Fruit fly (Drosophila melanogaster) whole organism: ENCODE measurements around the gene CG3386.

ENCODE experiments used
- CG8478 ChIP-seq: fragments of >200 bp; optimal IDR thresholded peaks from 2 replicates; lab custom pipeline; 2018; ENCODE audit warnings: inconsistent platforms
- Dll ChIP-seq: fragments of >200 bp; optimal IDR thresholded peaks from 2 replicates; lab custom pipeline; 2017
- EcR ChIP-seq, 2 experiments: fragments of >200 bp; optimal IDR thresholded peaks; 2 replicates each; lab custom pipeline; 2017; ENCODE audit warnings: missing biosample characterization in 2 of 2, missing genetic modification characterization in 2 of 2, missing genetic modification reagents in 2 of 2
- pan ChIP-seq: fragments of >200 bp; optimal IDR thresholded peaks from 2 replicates; lab custom pipeline; 2017
- psq ChIP-seq: fragments of >200 bp; optimal IDR thresholded peaks from 2 replicates; lab custom pipeline; 2017
- usp ChIP-seq: fragments of >200 bp; optimal IDR thresholded peaks from 2 replicates; lab custom pipeline; 2017; ENCODE audit warnings: missing biosample characterization, missing genetic modification characterization, mixed read lengths

DNA sequence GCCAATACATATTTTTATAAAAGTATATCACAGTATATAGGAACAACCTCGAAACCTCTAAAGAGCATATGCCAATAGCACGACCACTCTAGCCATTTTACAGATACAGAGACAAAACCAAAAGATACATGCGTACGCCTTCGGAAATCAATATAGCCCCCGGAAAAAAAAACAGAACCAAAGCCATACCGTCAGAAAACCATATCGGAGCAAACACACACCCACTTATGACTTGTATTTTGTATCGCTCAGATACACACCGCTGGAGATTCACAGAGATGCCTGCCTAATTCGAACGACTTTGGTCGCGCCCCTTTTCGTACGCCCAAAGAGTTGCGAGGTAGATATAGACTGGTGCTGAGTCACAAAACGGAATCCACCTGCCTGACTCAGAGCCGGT, 13.2 kb upstream of the CG3386 start:
- no peak for TF ChIP-seq pan
- TF ChIP-seq EcR (GFP tag; optimal IDR thresholded peaks at IDR 0.05; lab: Kevin White, UChicago): no peak
- TF ChIP-seq CG8478 (lab: Kevin White, UChicago): no peak
- no peak for TF ChIP-seq psq (lab: Kevin White, UChicago)
- no peak for TF ChIP-seq Dll (lab: Kevin White, UChicago)
- TF ChIP-seq usp (GFP tag; lab: Kevin White, UChicago): no peak
